Worm (Caenorhabditis elegans) whole organism, L4 larva: ENCODE results near the gene arx-6.

Experiments used
- hif-1 ChIP-seq, 2 experiments: sonication (generic microtip); optimal IDR thresholded peaks; 2 replicates each; lab custom pipeline; 2016 to 2017; ENCODE audit warnings: missing compliant biosample characterization in 2 of 2, missing genetic modification characterization in 2 of 2, missing genetic modification reagents in 2 of 2, missing genotype in 2 of 2, mild to moderate bottlenecking in 1 of 2
- lin-13 ChIP-seq: fragments of 150-350 bp; optimal IDR thresholded peaks from 2 replicates; lab custom pipeline; 2014; ENCODE audit warnings: missing biosample characterization, missing genetic modification reagents, missing genetic modification characterization
- nhr-237 ChIP-seq: sonication (generic microtip); optimal IDR thresholded peaks from 2 replicates; lab custom pipeline; 2017; ENCODE audit warnings: missing biosample characterization, missing genetic modification characterization
- skn-1 ChIP-seq: fragments of 150-350 bp; optimal IDR thresholded peaks from 2 replicates; lab custom pipeline; 2014; ENCODE audit warnings: missing biosample characterization, missing genetic modification characterization
- unc-39 ChIP-seq: sonication (generic microtip); optimal IDR thresholded peaks from 2 replicates; lab custom pipeline; 2017; ENCODE audit warnings: missing biosample characterization, missing genetic modification characterization
- zag-1 ChIP-seq: fragments of 150-350 bp; optimal IDR thresholded peaks from 2 replicates; lab custom pipeline; 2014; ENCODE audit warnings: missing biosample characterization, missing genetic modification characterization

ce11 chrIII:4903784-4904183, 25.3 kb downstream of the arx-6 start, which contains the start of gene kbp-2:
- TF ChIP-seq lin-13 (no peak), unc-39 (tag; lab: Kevin White, UChicago) (no peak), skn-1 (tag; lab: Kevin White, UChicago) (no peak), nhr-237 (tag; lab: Kevin White, UChicago) (no peak), zag-1 (tag; lab: Kevin White, UChicago) (no peak), hif-1 (tag; optimal IDR thresholded peaks at IDR 0.05; lab: Kevin White, UChicago) (no peak)
